Worm (Caenorhabditis elegans) whole organism, L3 larva: ENCODE results near the gene gpd-2.

Experiments
- R02D3.7 ChIP-seq: fragments of 150-350 bp; optimal IDR thresholded peaks from 2 replicates; lab custom pipeline; 2014; ENCODE audit warnings: missing biosample characterization, missing genetic modification characterization
- ama-1 ChIP-seq: fragments of 150-350 bp; optimal IDR thresholded peaks from 2 replicates; lab custom pipeline; 2018
- fos-1 ChIP-seq: fragments of 150-350 bp; optimal IDR thresholded peaks from 2 replicates; lab custom pipeline; 2014; ENCODE audit warnings: missing biosample characterization, missing genetic modification characterization
- nhr-12 ChIP-seq: fragments of 150-350 bp; optimal IDR thresholded peaks from 2 replicates; lab custom pipeline; 2014; ENCODE audit warnings: missing biosample characterization, missing genetic modification characterization
- nhr-23 ChIP-seq: fragments of 150-350 bp; optimal IDR thresholded peaks from 2 replicates; lab custom pipeline; 2014; ENCODE audit warnings: missing biosample characterization, missing genetic modification reagents, missing genetic modification characterization
- nhr-237 ChIP-seq: fragments of 150-350 bp; optimal IDR thresholded peaks from 2 replicates; lab custom pipeline; 2014; ENCODE audit warnings: missing biosample characterization, missing genetic modification characterization
- nhr-25 ChIP-seq: sonication (generic microtip); optimal IDR thresholded peaks from 2 replicates; lab custom pipeline; 2017; ENCODE audit warnings: missing biosample characterization, missing genetic modification characterization
- nhr-77 ChIP-seq: fragments of 150-350 bp; optimal IDR thresholded peaks from 2 replicates; lab custom pipeline; 2014; ENCODE audit warnings: missing biosample characterization, missing genetic modification characterization
- pha-4 ChIP-seq: fragments of 150-350 bp; optimal IDR thresholded peaks from 2 replicates; lab custom pipeline; 2014; ENCODE audit warnings: missing biosample characterization, missing genetic modification reagents, missing genetic modification characterization
- ztf-11 ChIP-seq: fragments of 150-350 bp; optimal IDR thresholded peaks from 2 replicates; lab custom pipeline; 2014; ENCODE audit warnings: missing biosample characterization, missing genetic modification characterization

DNA sequence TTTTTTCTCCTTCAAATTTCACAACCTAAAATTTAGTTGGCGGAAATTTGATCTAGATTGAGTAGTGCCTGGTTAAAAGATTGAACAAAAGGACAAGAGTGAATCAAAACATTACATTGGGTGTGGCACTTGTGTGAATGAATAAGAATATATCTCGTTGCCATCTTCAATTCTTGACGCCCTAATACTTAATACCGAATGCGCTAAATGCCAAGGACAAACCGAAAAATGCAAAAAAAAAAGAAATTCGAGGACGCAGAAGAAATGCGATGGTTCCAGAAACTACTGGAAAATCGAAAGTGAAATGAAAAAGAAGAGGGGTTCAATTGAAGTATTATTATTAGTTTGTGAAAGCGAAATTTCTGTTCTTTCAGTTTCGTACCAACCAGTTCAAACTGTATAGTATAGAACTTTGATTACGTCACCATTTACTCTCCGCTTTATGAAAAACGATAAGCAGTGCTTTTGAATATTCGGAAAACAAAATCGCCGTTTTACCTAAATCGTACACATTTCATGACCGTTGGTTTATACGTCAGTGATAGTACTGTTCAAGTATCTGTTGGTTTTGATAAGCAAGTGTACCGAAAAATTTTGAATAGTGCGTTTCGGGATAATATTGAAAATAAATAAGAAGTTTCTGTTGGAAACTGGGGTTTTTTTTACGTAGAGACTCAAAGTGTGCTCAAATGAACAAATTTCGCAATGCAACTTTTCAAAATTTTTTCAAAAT is 40.8 kb upstream of the gpd-2 start:
- TF ChIP-seq nhr-25 (peak; percentile 54), pha-4 (tag; lab: Kevin White, UChicago) (no peak), nhr-77 (tag; lab: Kevin White, UChicago) (no peak), nhr-12 (tag; lab: Kevin White, UChicago) (no peak), ama-1 (lab: Kevin White, UChicago) (no peak), R02D3.7 (tag; lab: Kevin White, UChicago) (no peak), nhr-237 (no peak), nhr-23 (tag; lab: Kevin White, UChicago) (no peak), fos-1 (no peak), ztf-11 (tag; lab: Kevin White, UChicago) (no peak)
